Fruit fly (Drosophila melanogaster): ENCODE data around the gene CG2021.

The CG2021 gene

DNA sequence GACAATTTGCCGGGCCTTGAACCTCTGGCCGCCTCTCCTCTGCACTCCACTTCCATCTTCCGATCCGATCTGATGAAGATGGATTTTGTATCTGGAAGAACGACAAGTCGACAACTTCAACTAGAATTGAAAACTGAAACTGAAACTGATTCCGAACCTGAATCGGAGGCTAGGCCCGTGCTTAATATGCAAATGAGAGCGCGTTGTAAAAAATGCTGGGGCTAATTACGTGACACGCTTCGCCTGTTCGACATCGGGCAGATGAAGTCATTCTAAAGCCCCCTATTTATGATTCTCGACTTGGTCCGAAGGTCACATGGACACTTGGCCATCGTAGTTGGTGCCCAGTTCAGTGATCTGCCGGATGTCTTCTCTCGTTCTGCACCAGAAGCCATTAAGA lies 39.4 kb upstream of the CG2021 start:
- TF ChIP-seq CG11902 (GFP tag; optimal IDR thresholded peaks at IDR 0.05) = no peak
- TF ChIP-seq CG6163 (GFP tag; IDR thresholded peaks at IDR 0.05) = no peak
- TF ChIP-seq Hr4 (GFP tag; optimal IDR thresholded peaks at IDR 0.05) = no peak
- TF ChIP-seq svp (GFP tag) = no peak
- no peak for TF ChIP-seq Hr39 (GFP tag; optimal IDR thresholded peaks at IDR 0.05)
- TF ChIP-seq vri (GFP tag; optimal IDR thresholded peaks at IDR 0.05) = no peak
- no peak for TF ChIP-seq fd85E (GFP tag; optimal IDR thresholded peaks at IDR 0.05)
- no peak for TF ChIP-seq CG6792 (GFP tag; optimal IDR thresholded peaks at IDR 0.05)
- no peak for TF ChIP-seq Gug (GFP tag; IDR thresholded peaks at IDR 0.05)
- TF ChIP-seq fkh (GFP tag; optimal IDR thresholded peaks at IDR 0.05) = no peak
- TF ChIP-seq fd59A (GFP tag; optimal IDR thresholded peaks at IDR 0.05) = no peak
- no peak for TF ChIP-seq dac (GFP tag; optimal IDR thresholded peaks at IDR 0.05)
- TF ChIP-seq Eip78C (GFP tag) = no peak
- no peak for TF ChIP-seq CG6854 (GFP tag; optimal IDR thresholded peaks at IDR 0.05)

dm6 chr3L:1810288-1810687 lies 33.1 kb upstream of the CG2021 start, which contains the start of gene GV1:
Gene GV1 (plus strand): TSS chr3L:1810588.
- TF ChIP-seq CG8319 (GFP tag; optimal IDR thresholded peaks at IDR 0.05) (no peak), Sox14 (GFP tag; optimal IDR thresholded peaks at IDR 0.05) (peak; percentile 0), Gug (GFP tag; IDR thresholded peaks at IDR 0.05) (0 out of 2 replicates have a peak, but pooled peaks have one; percentile 20), CG10631 (GFP tag; optimal IDR thresholded peaks at IDR 0.05) (no peak), eg (GFP tag; IDR thresholded peaks at IDR 0.05) (peak; percentile 89), salr (GFP tag; optimal IDR thresholded peaks at IDR 0.05) (peak in 1 of 2 experiments; percentile 52), svp (GFP tag) (no peak), CG8632 (GFP tag; optimal IDR thresholded peaks at IDR 0.05) (peak; percentile 28), CG31627 (GFP tag; optimal IDR thresholded peaks at IDR 0.05) (no peak), CG6808 (GFP tag; optimal IDR thresholded peaks at IDR 0.05) (peak; percentile 95), CG11294 (GFP tag; IDR thresholded peaks at IDR 0.05) (peak; percentile 39; the same call in 1 of the 2 replicates), CG4318 (GFP tag; optimal IDR thresholded peaks at IDR 0.05) (no peak), CG11902 (GFP tag; optimal IDR thresholded peaks at IDR 0.05) (no peak), CG7368 (GFP tag; optimal IDR thresholded peaks at IDR 0.05) (no peak), CG15336 (GFP tag; IDR thresholded peaks at IDR 0.05) (peak; percentile 82), pdm3 (GFP tag; optimal IDR thresholded peaks at IDR 0.05) (no peak), Sox102F (GFP tag; optimal IDR thresholded peaks at IDR 0.05) (peak; percentile 37), Eip75B (GFP tag; optimal IDR thresholded peaks at IDR 0.05) (peak; percentile 50), CG16779 (tag; optimal IDR thresholded peaks at IDR 0.05) (peak; percentile 90), Ets96B (tag; optimal IDR thresholded peaks at IDR 0.05) (peak; percentile 83), spab (GFP tag; optimal IDR thresholded peaks at IDR 0.05) (peak; percentile 87), CG11762 (GFP tag; optimal IDR thresholded peaks at IDR 0.05; ENCODE audit: insufficient read depth) (no peak), net (GFP tag; optimal IDR thresholded peaks at IDR 0.05) (peak; percentile 76), CG6792 (GFP tag; optimal IDR thresholded peaks at IDR 0.05) (peak; percentile 24), acj6 (GFP tag; optimal IDR thresholded peaks at IDR 0.05) (no peak), CG34406 (GFP tag; optimal IDR thresholded peaks at IDR 0.05) (peak; percentile 36), CG1621 (tag; optimal IDR thresholded peaks at IDR 0.05) (peak; percentile 89), CG3032 (tag; optimal IDR thresholded peaks at IDR 0.05) (peak; percentile 59), CG9139 (GFP tag; optimal IDR thresholded peaks at IDR 0.05) (peak; percentile 97), CG6854 (GFP tag; optimal IDR thresholded peaks at IDR 0.05) (peak; percentile 81), topi (GFP tag; optimal IDR thresholded peaks at IDR 0.05) (no peak), Met (GFP tag; optimal IDR thresholded peaks at IDR 0.05) (peak; percentile 43), Eip93F (GFP tag; optimal IDR thresholded peaks at IDR 0.05) (peak; percentile 14), CG6276 (GFP tag; optimal IDR thresholded peaks at IDR 0.05) (peak; percentile 88), ss (GFP tag; optimal IDR thresholded peaks at IDR 0.05) (peak; percentile 96 to 97), vri (GFP tag; optimal IDR thresholded peaks at IDR 0.05) (peak; percentile 42), dsx (GFP tag; optimal IDR thresholded peaks at IDR 0.05; ENCODE audit: poor library complexity, severe bottlenecking) (peak; percentile 87), Sox15 (GFP tag; optimal IDR thresholded peaks at IDR 0.05) (no peak), esn (GFP tag; optimal IDR thresholded peaks at IDR 0.05) (peak; percentile 30), fd85E (GFP tag; optimal IDR thresholded peaks at IDR 0.05) (no peak), Blimp-1 (GFP tag; optimal IDR thresholded peaks at IDR 0.05) (peak; percentile 82), CG32006 (GFP tag; optimal IDR thresholded peaks at IDR 0.05) (peak; percentile 47), lz (GFP tag; optimal IDR thresholded peaks at IDR 0.05) (no peak)

Data from whole organism, prepupa.